Worm (Caenorhabditis elegans): ENCODE results near the gene Y57E12AL.1.

DNA sequence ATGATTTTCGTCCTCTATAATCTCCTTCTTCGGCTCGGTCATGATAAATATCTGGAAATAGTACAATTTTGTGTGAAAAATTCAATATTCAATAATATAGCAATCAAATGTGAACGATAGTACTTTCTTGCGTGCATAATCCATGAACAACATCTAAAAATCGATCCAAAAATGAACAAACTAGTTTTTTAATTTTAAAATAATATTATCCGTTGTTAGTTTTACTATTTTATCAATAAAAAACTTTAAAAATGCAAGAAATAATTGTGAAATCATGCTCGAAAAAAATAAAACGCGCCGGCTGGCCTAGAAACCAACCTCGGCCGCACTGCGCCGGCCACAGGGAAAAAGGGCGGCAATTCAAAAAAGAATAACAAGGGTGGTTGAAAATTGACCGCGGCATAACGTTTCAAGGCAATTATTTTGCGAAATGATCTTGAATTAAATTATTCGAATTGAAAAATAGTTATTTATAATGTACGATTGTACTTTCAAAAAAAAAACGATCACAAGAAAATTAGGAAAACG lies 24.3 kb downstream of the Y57E12AL.1 start, which contains the start of gene mys-1:
- peak; percentile 34 for TF ChIP-seq lin-13 (GFP tag; optimal IDR thresholded peaks at IDR 0.05)
- TF ChIP-seq lin-39 (tag; optimal IDR thresholded peaks at IDR 0.05) = peak; percentile 29
- peak; percentile 31 to 41 (median 35) for TF ChIP-seq ceh-82 (tag; optimal IDR thresholded peaks at IDR 0.05)
- TF ChIP-seq nhr-77 (tag; optimal IDR thresholded peaks at IDR 0.05) = no peak
- peak; percentile 43 for TF ChIP-seq lin-15B (tag; optimal IDR thresholded peaks at IDR 0.05)
- TF ChIP-seq swsn-7 (tag; optimal IDR thresholded peaks at IDR 0.05) = peak; percentile 69
- TF ChIP-seq ama-1 (optimal IDR thresholded peaks at IDR 0.05) = no peak
- peak; percentile 72 for TF ChIP-seq dsc-1 (tag; optimal IDR thresholded peaks at IDR 0.05)
- no peak for TF ChIP-seq nhr-12 (tag; optimal IDR thresholded peaks at IDR 0.05)
- TF ChIP-seq dpl-1 (GFP tag; optimal IDR thresholded peaks at IDR 0.05) = peak; percentile 86 to 94 (median 90)
